Worm (Caenorhabditis elegans): ENCODE data around the gene F45C12.17.
"Not testable (repeated sequence)": the region's sequence is repeated elsewhere in the genome, so short reads cannot be mapped to it uniquely, and the experiment has no call there.

F45C12.17 gene

ce11 chrII:1766715-1767114, 40.8 kb downstream of the F45C12.17 start:
- TF ChIP-seq eyg-1 (tag; optimal IDR thresholded peaks at IDR 0.05), result no peak

ce11 chrII:1771347-1771746, 45.4 kb downstream of the F45C12.17 start, which contains the start of gene math-26:
TSS of gene math-26 (plus strand) at chrII:1771647.
- not testable (repeated sequence) for TF ChIP-seq ceh-18 (tag; optimal IDR thresholded peaks at IDR 0.05); K09A11.1 (tag; optimal IDR thresholded peaks at IDR 0.05; ENCODE audit: insufficient read depth); ahr-1 (tag; optimal IDR thresholded peaks at IDR 0.05)

- no peak for TF ChIP-seq mec-3 (tag; optimal IDR thresholded peaks at IDR 0.05; ENCODE audit: borderline replicate concordance)
- no peak for TF ChIP-seq elt-4 (tag; optimal IDR thresholded peaks at IDR 0.05)
- no peak for TF ChIP-seq nfya-1 (tag; optimal IDR thresholded peaks at IDR 0.05)
- no peak for TF ChIP-seq unc-86 (tag; optimal IDR thresholded peaks at IDR 0.05)
- no peak for TF ChIP-seq pros-1 (tag; optimal IDR thresholded peaks at IDR 0.05)
- TF ChIP-seq che-1 (tag; optimal IDR thresholded peaks at IDR 0.05), result no peak
- TF ChIP-seq pqm-1 (tag; optimal IDR thresholded peaks at IDR 0.05), result no peak
- no peak for TF ChIP-seq hlh-8 (tag; optimal IDR thresholded peaks at IDR 0.05)
Observed at ce11 chrII:1771785-1772184, 45.9 kb downstream of the F45C12.17 start, which contains the start of gene math-3. TSS of gene math-3 (plus strand) at chrII:1772085.

- not testable (repeated sequence) for TF ChIP-seq pha-4, ttx-3, eyg-1 (tag; optimal IDR thresholded peaks at IDR 0.05)
Observed at ce11 chrII:1775234-1775633, 49.3 kb downstream of the F45C12.17 start, which contains the start of gene F36H5.14. TSS of gene F36H5.14 (plus strand) at chrII:1775534.

All from whole organism, late embryonic.